Worm (Caenorhabditis elegans): ENCODE data around the gene lig-1.

lig-1 gene

DNA sequence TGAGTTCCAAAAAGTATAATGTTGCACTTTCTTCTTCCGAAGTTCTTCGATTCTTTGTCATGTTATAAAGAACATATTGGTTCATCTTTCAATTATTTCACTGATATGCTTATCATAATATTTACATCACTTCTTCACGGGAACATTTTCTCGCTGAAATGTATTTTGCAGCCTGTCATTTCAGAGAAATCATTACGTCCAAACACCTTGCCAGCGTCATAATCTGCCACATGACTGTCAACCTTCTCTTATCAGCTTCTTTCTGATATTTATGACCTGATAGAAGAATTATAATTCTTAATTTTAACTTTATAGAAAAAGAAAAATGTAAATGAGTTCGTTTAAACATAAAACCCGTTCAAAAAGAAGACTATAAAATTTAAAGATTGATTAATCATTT is 11.8 kb upstream of the lig-1 start:
- TF ChIP-seq ceh-43 (GFP tag; optimal IDR thresholded peaks at IDR 0.05) (no peak), unc-120 (tag; optimal IDR thresholded peaks at IDR 0.05; ENCODE audit: poor library complexity, severe bottlenecking) (no peak), ham-2 (GFP tag; optimal IDR thresholded peaks at IDR 0.05) (no peak), blmp-1 (tag; optimal IDR thresholded peaks at IDR 0.05) (no peak), lin-32 (GFP tag; optimal IDR thresholded peaks at IDR 0.05) (no peak), nhr-76 (tag; optimal IDR thresholded peaks at IDR 0.05) (no peak), pha-4 (tag; optimal IDR thresholded peaks at IDR 0.05) (no peak), ceh-39 (tag; optimal IDR thresholded peaks at IDR 0.05) (no peak), sem-2 (GFP tag; optimal IDR thresholded peaks at IDR 0.05) (no peak)

DNA sequence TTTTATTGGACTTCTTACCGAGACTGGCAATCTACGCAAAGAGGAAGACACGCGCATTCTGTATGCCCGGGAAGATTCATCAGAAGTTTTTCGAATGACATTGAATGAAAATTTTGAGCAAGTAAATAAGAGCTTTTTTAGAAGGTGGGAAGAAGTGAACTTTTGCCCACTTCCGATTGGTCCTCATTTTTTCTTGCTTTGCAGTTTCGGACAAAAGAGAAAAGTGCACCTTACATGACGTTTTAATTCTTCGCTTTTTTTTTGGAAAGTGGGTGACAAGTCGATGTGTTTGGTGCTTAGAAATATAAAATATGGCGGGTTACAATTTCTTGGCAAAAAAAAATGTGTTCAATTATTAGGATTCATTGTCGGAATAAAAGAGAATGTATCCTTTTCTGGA is 9.5 kb upstream of the lig-1 start, which contains the start of gene secs-1:
TSS of gene secs-1 (minus strand) at position 101 of the 400 bp plus-strand sequence.
- no peak for TF ChIP-seq lin-13 (tag; optimal IDR thresholded peaks at IDR 0.05)
- no peak for TF ChIP-seq elt-3 (tag; optimal IDR thresholded peaks at IDR 0.05)

- TF ChIP-seq ces-1 (GFP tag; optimal IDR thresholded peaks at IDR 0.05) (no peak), elt-3 (tag; optimal IDR thresholded peaks at IDR 0.05) (no peak), ceh-83 (GFP tag; optimal IDR thresholded peaks at IDR 0.05) (no peak), nhr-237 (tag; optimal IDR thresholded peaks at IDR 0.05) (no peak), unc-62 (GFP tag; optimal IDR thresholded peaks at IDR 0.05) (no peak), nhr-28 (tag; optimal IDR thresholded peaks at IDR 0.05) (no peak), bed-3 (GFP tag; optimal IDR thresholded peaks at IDR 0.05) (no peak), ceh-43 (GFP tag; optimal IDR thresholded peaks at IDR 0.05) (no peak), lsy-2 (tag; optimal IDR thresholded peaks at IDR 0.05) (no peak), ham-2 (GFP tag; optimal IDR thresholded peaks at IDR 0.05) (no peak), drap-1 (GFP tag; optimal IDR thresholded peaks at IDR 0.05) (no peak)
Measured at ce11 chrV:10805934-10806333, 8.0 kb upstream of the lig-1 start, which contains the start of gene prp-38. prp-38 (minus strand) TSS chrV:10806034.

ce11 chrV:10807862-10808327 is 6.0 kb upstream of the lig-1 start, which contains the start of gene plrg-1:
plrg-1 (minus strand) TSS chrV:10807912.
- TF ChIP-seq ceh-39 (tag; optimal IDR thresholded peaks at IDR 0.05): peak; percentile 1
- TF ChIP-seq lsy-2 (tag; optimal IDR thresholded peaks at IDR 0.05): peak; percentile 76
- TF ChIP-seq ceh-43 (GFP tag; optimal IDR thresholded peaks at IDR 0.05): peak; percentile 88
- no peak for TF ChIP-seq nhr-28 (tag; optimal IDR thresholded peaks at IDR 0.05)
- TF ChIP-seq cnd-1 (tag; optimal IDR thresholded peaks at IDR 0.05): peak; percentile 89
- TF ChIP-seq nhr-2 (tag; optimal IDR thresholded peaks at IDR 0.05): peak; percentile 40
- no peak for TF ChIP-seq zip-8 (tag; optimal IDR thresholded peaks at IDR 0.05)
- TF ChIP-seq ztf-11 (tag; optimal IDR thresholded peaks at IDR 0.05): peak; percentile 93
- peak; percentile 67 for TF ChIP-seq bed-3 (GFP tag; optimal IDR thresholded peaks at IDR 0.05)
- peak; percentile 71 for TF ChIP-seq hlh-1 (tag; optimal IDR thresholded peaks at IDR 0.05)
- peak; percentile 48 for TF ChIP-seq ceh-83 (GFP tag; optimal IDR thresholded peaks at IDR 0.05)
- TF ChIP-seq nhr-12 (tag; optimal IDR thresholded peaks at IDR 0.05): peak; percentile 77
- peak; percentile 94 for TF ChIP-seq sptf-1 (tag; optimal IDR thresholded peaks at IDR 0.05)
- peak; percentile 90 for TF ChIP-seq ham-2 (GFP tag; optimal IDR thresholded peaks at IDR 0.05)
- peak; percentile 58 for TF ChIP-seq flh-1 (GFP tag; optimal IDR thresholded peaks at IDR 0.05)
- no peak for TF ChIP-seq tbx-8 (GFP tag; optimal IDR thresholded peaks at IDR 0.05)
- peak; percentile 94 for TF ChIP-seq mep-1 (tag; optimal IDR thresholded peaks at IDR 0.05)
- peak; percentile 25 for TF ChIP-seq unc-62 (GFP tag; optimal IDR thresholded peaks at IDR 0.05)
- TF ChIP-seq pha-4 (tag; optimal IDR thresholded peaks at IDR 0.05): peak; percentile 95
- TF ChIP-seq lin-32 (GFP tag; optimal IDR thresholded peaks at IDR 0.05): peak; percentile 79
- peak; percentile 47 for TF ChIP-seq sem-2 (GFP tag; optimal IDR thresholded peaks at IDR 0.05)
- peak; percentile 80 for TF ChIP-seq unc-120 (tag; optimal IDR thresholded peaks at IDR 0.05; ENCODE audit: poor library complexity, severe bottlenecking)
- TF ChIP-seq mls-2 (tag; optimal IDR thresholded peaks at IDR 0.05): peak; percentile 93
- TF ChIP-seq blmp-1 (tag; optimal IDR thresholded peaks at IDR 0.05): peak; percentile 11
- TF ChIP-seq lin-13 (tag; optimal IDR thresholded peaks at IDR 0.05): peak; percentile 89
- peak; percentile 90 for TF ChIP-seq drap-1 (GFP tag; optimal IDR thresholded peaks at IDR 0.05)
- peak; percentile 76 for TF ChIP-seq mab-5 (tag; optimal IDR thresholded peaks at IDR 0.05)
- TF ChIP-seq elt-1 (tag; optimal IDR thresholded peaks at IDR 0.05; ENCODE audit: borderline replicate concordance, insufficient read depth): peak; percentile 33
- no peak for TF ChIP-seq snpc-4 (tag; optimal IDR thresholded peaks at IDR 0.05)
- TF ChIP-seq elt-3 (tag; optimal IDR thresholded peaks at IDR 0.05): no peak
- TF ChIP-seq nhr-76 (tag; optimal IDR thresholded peaks at IDR 0.05): peak; percentile 78
- peak; percentile 49 for TF ChIP-seq unc-39 (tag; optimal IDR thresholded peaks at IDR 0.05)
- TF ChIP-seq ces-1 (GFP tag; optimal IDR thresholded peaks at IDR 0.05): peak; percentile 74
- peak; percentile 88 for TF ChIP-seq M03D4.4 (tag; optimal IDR thresholded peaks at IDR 0.05)
- peak; percentile 79 for TF ChIP-seq nhr-237 (tag; optimal IDR thresholded peaks at IDR 0.05)
